Worm (Caenorhabditis elegans) whole organism, midembryonic: Measurements from ENCODE around the gene K12H4.6.
A peak's percentile ranks its signal among the peaks of the same experiment; 100 is the strongest.

Experiments used
- T22C8.4 ChIP-seq: fragments of 200-800 bp; sonication (Bioruptor generic); IDR thresholded peaks from 2 replicates; pipeline ENCODE4 v1.3.6; 2022; ENCODE audit warnings: missing genetic modification characterization, missing compliant biosample characterization
- cog-1 ChIP-seq: sonication (generic microtip); optimal IDR thresholded peaks from 2 replicates; lab custom pipeline; 2016; ENCODE audit warnings: missing genetic modification characterization, missing compliant biosample characterization
- flt-1 ChIP-seq: fragments of 200-800 bp; sonication (Bioruptor generic); IDR thresholded peaks from 2 replicates; pipeline ENCODE4 v1.3.6; 2022; ENCODE audit warnings: missing genetic modification characterization, missing compliant biosample characterization
- klf-2 ChIP-seq: fragments of 200-800 bp; sonication (Bioruptor generic); conservative IDR thresholded peaks from 2 replicates; pipeline ENCODE4 v1.3.6; 2022; ENCODE audit warnings: missing genetic modification reagents, missing genetic modification characterization, missing compliant biosample characterization
- med-1 ChIP-seq: sonication (generic microtip); optimal IDR thresholded peaks from 2 replicates; lab custom pipeline; 2017; ENCODE audit warnings: missing genetic modification characterization, mild to moderate bottlenecking, missing compliant biosample characterization, antibody characterized with exemption, missing genetic modification reagents; ENCODE audit not compliant: insufficient read depth
- ref-1 ChIP-seq: fragments of 200-800 bp; sonication (Bioruptor generic); conservative IDR thresholded peaks from 2 replicates; pipeline ENCODE4 v1.3.6; 2022; ENCODE audit warnings: missing genetic modification reagents, missing genetic modification characterization, missing compliant biosample characterization
- tab-1 ChIP-seq: fragments of 200-800 bp; sonication (Bioruptor generic); IDR thresholded peaks from 2 replicates; pipeline ENCODE4 v1.3.6; 2022; ENCODE audit warnings: missing genetic modification characterization, missing compliant biosample characterization
- ztf-23 ChIP-seq: fragments of 200-800 bp; sonication (Bioruptor generic); IDR thresholded peaks from 2 replicates; pipeline ENCODE4 v1.3.6; 2022; ENCODE audit warnings: missing genetic modification reagents, missing genetic modification characterization, missing compliant biosample characterization
- ztf-29 ChIP-seq: fragments of 200-800 bp; sonication (Bioruptor generic); IDR thresholded peaks from 2 replicates; pipeline ENCODE4 v1.3.6; 2022; ENCODE audit warnings: missing genetic modification reagents, missing genetic modification characterization, missing compliant biosample characterization

Gene K12H4.6

ce11 chrIII:8037941-8038340, 4.7 kb downstream of the K12H4.6 start, which contains the start of gene dpf-6:
Gene dpf-6 (plus strand): TSS chrIII:8038241.
- no peak for TF ChIP-seq ztf-29 (GFP tag; lab: Robert Waterston, UW)
- TF ChIP-seq T22C8.4 (GFP tag; lab: Robert Waterston, UW) = no peak
- no peak for TF ChIP-seq med-1 (GFP tag; lab: Kevin White, UChicago)
- no peak for TF ChIP-seq flt-1 (GFP tag; lab: Robert Waterston, UW)
- no peak for TF ChIP-seq ztf-23 (GFP tag; lab: Robert Waterston, UW)
- TF ChIP-seq cog-1 (tag; lab: Kevin White, UChicago) = no peak
- TF ChIP-seq ref-1 (GFP tag; lab: Robert Waterston, UW) = no peak

- TF ChIP-seq ztf-29 (GFP tag; lab: Robert Waterston, UW) = no peak
- TF ChIP-seq flt-1 (GFP tag; lab: Robert Waterston, UW) = no peak
- TF ChIP-seq ztf-23 (GFP tag; lab: Robert Waterston, UW) = no peak
- no peak for TF ChIP-seq tab-1 (GFP tag; lab: Robert Waterston, UW)
- no peak for TF ChIP-seq cog-1 (tag; lab: Kevin White, UChicago)
- no peak for TF ChIP-seq med-1 (GFP tag; lab: Kevin White, UChicago)
- TF ChIP-seq T22C8.4 (GFP tag; lab: Robert Waterston, UW) = no peak
- TF ChIP-seq ref-1 (GFP tag; lab: Robert Waterston, UW) = no peak
- TF ChIP-seq klf-2 (GFP tag; lab: Robert Waterston, UW) = no peak
Measured at ce11 chrIII:8036497-8036896, 6.2 kb downstream of the K12H4.6 start.

- TF ChIP-seq klf-2 (GFP tag; lab: Robert Waterston, UW) (no peak), cog-1 (tag; lab: Kevin White, UChicago) (no peak), ztf-29 (GFP tag; lab: Robert Waterston, UW) (no peak), med-1 (GFP tag; lab: Kevin White, UChicago) (no peak), T22C8.4 (GFP tag; lab: Robert Waterston, UW) (no peak), ref-1 (GFP tag; lab: Robert Waterston, UW) (no peak), tab-1 (GFP tag; lab: Robert Waterston, UW) (no peak), ztf-23 (GFP tag; lab: Robert Waterston, UW) (no peak), flt-1 (GFP tag; lab: Robert Waterston, UW) (no peak)
Measured at ce11 chrIII:8036050-8036449, 6.6 kb downstream of the K12H4.6 start.

ce11 chrIII:8033534-8033933, 9.1 kb downstream of the K12H4.6 start, which contains the start of gene F44B9.10:
Gene F44B9.10 (minus strand): TSS chrIII:8033634.
- no peak for TF ChIP-seq tab-1 (GFP tag; lab: Robert Waterston, UW)
- TF ChIP-seq T22C8.4 (GFP tag; lab: Robert Waterston, UW) = no peak
- no peak for TF ChIP-seq cog-1 (tag; lab: Kevin White, UChicago)
- no peak for TF ChIP-seq ztf-29 (GFP tag; lab: Robert Waterston, UW)
- no peak for TF ChIP-seq ztf-23 (GFP tag; lab: Robert Waterston, UW)
- TF ChIP-seq klf-2 (GFP tag; lab: Robert Waterston, UW) = no peak
- no peak for TF ChIP-seq med-1 (GFP tag; lab: Kevin White, UChicago)
- TF ChIP-seq flt-1 (GFP tag; lab: Robert Waterston, UW) = no peak
- no peak for TF ChIP-seq ref-1 (GFP tag; lab: Robert Waterston, UW)

ce11 chrIII:8030963-8031362, 11.7 kb downstream of the K12H4.6 start, which contains the start of gene F44B9.9:
Gene F44B9.9 (minus strand): TSS chrIII:8031063.
- TF ChIP-seq tab-1 (GFP tag; lab: Robert Waterston, UW) = no peak

ce11 chrIII:8029487-8029886, 13.2 kb downstream of the K12H4.6 start, which contains the start of gene F44B9.8:
Gene F44B9.8 (minus strand): TSS chrIII:8029649.
- no peak for TF ChIP-seq cog-1 (tag; lab: Kevin White, UChicago)
- no peak for TF ChIP-seq ztf-23 (GFP tag; lab: Robert Waterston, UW)
- TF ChIP-seq med-1 (GFP tag; lab: Kevin White, UChicago) = no peak
- TF ChIP-seq ztf-29 (GFP tag; lab: Robert Waterston, UW) = no peak
- TF ChIP-seq ref-1 (GFP tag; lab: Robert Waterston, UW) = no peak
- no peak for TF ChIP-seq tab-1 (GFP tag; lab: Robert Waterston, UW)
- no peak for TF ChIP-seq T22C8.4 (GFP tag; lab: Robert Waterston, UW)
- TF ChIP-seq klf-2 (GFP tag; lab: Robert Waterston, UW) = no peak
- no peak for TF ChIP-seq flt-1 (GFP tag; lab: Robert Waterston, UW)

ce11 chrIII:8027942-8028341, 14.7 kb downstream of the K12H4.6 start, which contains the start of gene mdt-30:
Gene mdt-30 (minus strand): TSS chrIII:8028042.
- TF ChIP-seq cog-1 (tag; lab: Kevin White, UChicago) (no peak), med-1 (GFP tag; lab: Kevin White, UChicago) (no peak), klf-2 (GFP tag; lab: Robert Waterston, UW) (no peak), flt-1 (GFP tag; lab: Robert Waterston, UW) (no peak), ref-1 (GFP tag; lab: Robert Waterston, UW) (no peak), ztf-23 (GFP tag; lab: Robert Waterston, UW) (no peak), ztf-29 (GFP tag; lab: Robert Waterston, UW) (no peak), T22C8.4 (GFP tag; lab: Robert Waterston, UW) (no peak), tab-1 (GFP tag; lab: Robert Waterston, UW) (no peak)

- TF ChIP-seq cog-1 (tag; lab: Kevin White, UChicago) = no peak
- no peak for TF ChIP-seq flt-1 (GFP tag; lab: Robert Waterston, UW)
- TF ChIP-seq ztf-23 (GFP tag; lab: Robert Waterston, UW) = no peak
- no peak for TF ChIP-seq T22C8.4 (GFP tag; lab: Robert Waterston, UW)
- no peak for TF ChIP-seq med-1 (GFP tag; lab: Kevin White, UChicago)
- TF ChIP-seq klf-2 (GFP tag; lab: Robert Waterston, UW) = no peak
- TF ChIP-seq ztf-29 (GFP tag; lab: Robert Waterston, UW) = no peak
- no peak for TF ChIP-seq ref-1 (GFP tag; lab: Robert Waterston, UW)
- no peak for TF ChIP-seq tab-1 (GFP tag; lab: Robert Waterston, UW)
Measured at ce11 chrIII:8022077-8022476, 20.6 kb downstream of the K12H4.6 start, which contains the start of gene F44B9.2. Gene F44B9.2 (plus strand): TSS chrIII:8022463.

- TF ChIP-seq cog-1 (tag; lab: Kevin White, UChicago) (peak; percentile 84), flt-1 (GFP tag; lab: Robert Waterston, UW) (peak; percentile 48; the same call in 1 of the 2 replicates), ztf-23 (GFP tag; lab: Robert Waterston, UW) (peak; percentile 53; the same call in 1 of the 2 replicates), klf-2 (GFP tag; lab: Robert Waterston, UW) (no peak), med-1 (GFP tag; lab: Kevin White, UChicago) (no peak), tab-1 (GFP tag; lab: Robert Waterston, UW) (no peak), ref-1 (GFP tag; lab: Robert Waterston, UW) (no peak), ztf-29 (GFP tag; lab: Robert Waterston, UW) (no peak), T22C8.4 (GFP tag; lab: Robert Waterston, UW) (peak; percentile 90)
Measured at ce11 chrIII:8020823-8021332, 21.8 kb downstream of the K12H4.6 start, which contains the start of gene lin-36. Gene lin-36 (minus strand): TSS chrIII:8020873.
